Fruit fly (Drosophila melanogaster): Measurements from ENCODE around the gene CG5885.

CG5885 gene

dm6 chr2L:9947265-9947664 is 29.1 kb upstream of the CG5885 start, which contains the start of gene CG5853 (continued):
- TF ChIP-seq zf30C (GFP tag; optimal IDR thresholded peaks at IDR 0.05) = no peak
- no peak for TF ChIP-seq wek (GFP tag; optimal IDR thresholded peaks at IDR 0.05)
- TF ChIP-seq CG11398 (GFP tag; optimal IDR thresholded peaks at IDR 0.05) = no peak
- peak; percentile 70 for TF ChIP-seq lab (GFP tag; optimal IDR thresholded peaks at IDR 0.05)
- peak; percentile 12; the same call in 1 of the 2 replicates for TF ChIP-seq CG13287 (GFP tag; IDR thresholded peaks at IDR 0.05; ENCODE audit: partially characterized antibody)
- TF ChIP-seq CG31388 (GFP tag; optimal IDR thresholded peaks at IDR 0.05) = no peak
- TF ChIP-seq CG10654 (GFP tag; optimal IDR thresholded peaks at IDR 0.05) = no peak
- no peak for TF ChIP-seq CG18476 (GFP tag; optimal IDR thresholded peaks at IDR 0.05)
- no peak for TF ChIP-seq CG3838 (GFP tag; optimal IDR thresholded peaks at IDR 0.05)
- no peak for TF ChIP-seq Lpt (GFP tag; optimal IDR thresholded peaks at IDR 0.05)
- TF ChIP-seq zen (tag; optimal IDR thresholded peaks at IDR 0.05) = no peak
- TF ChIP-seq stc (GFP tag; IDR thresholded peaks at IDR 0.05) = no peak
- TF ChIP-seq Dad (GFP tag; optimal IDR thresholded peaks at IDR 0.05) = no peak
- no peak for TF ChIP-seq CG14710 (tag; optimal IDR thresholded peaks at IDR 0.05)
- no peak for TF ChIP-seq Tbp (GFP tag; optimal IDR thresholded peaks at IDR 0.05)
- TF ChIP-seq Dek (tag; optimal IDR thresholded peaks at IDR 0.05) = no peak
- TF ChIP-seq CG9609 (GFP tag; optimal IDR thresholded peaks at IDR 0.05) = no peak
- TF ChIP-seq CG34376 (GFP tag; optimal IDR thresholded peaks at IDR 0.05) = peak; percentile 63
- TF ChIP-seq CG7839 (tag; optimal IDR thresholded peaks at IDR 0.05) = no peak
- TF ChIP-seq CG14667 (GFP tag; IDR thresholded peaks at IDR 0.05) = no peak
- TF ChIP-seq ttk (GFP tag; IDR thresholded peaks at IDR 0.05) = no peak
- no peak for TF ChIP-seq hth (optimal IDR thresholded peaks at IDR 0.05)
- no peak for TF ChIP-seq CG7357 (GFP tag; IDR thresholded peaks at IDR 0.05)
- TF ChIP-seq ftz-f1 (GFP tag; optimal IDR thresholded peaks at IDR 0.05) = peak; percentile 35
- peak; percentile 66 for TF ChIP-seq Hey (tag; optimal IDR thresholded peaks at IDR 0.05)
- TF ChIP-seq chm (GFP tag; IDR thresholded peaks at IDR 0.05) = no peak
- no peak for TF ChIP-seq CG17829 (tag; optimal IDR thresholded peaks at IDR 0.05)
- TF ChIP-seq gcm2 (GFP tag; optimal IDR thresholded peaks at IDR 0.05) = no peak
- no peak for TF ChIP-seq gfzf (GFP tag; optimal IDR thresholded peaks at IDR 0.05)
- TF ChIP-seq Hr3 (GFP tag; optimal IDR thresholded peaks at IDR 0.05) = no peak
- no peak for TF ChIP-seq dmrt11E (tag; optimal IDR thresholded peaks at IDR 0.05)
- no peak for TF ChIP-seq CG7372 (GFP tag; IDR thresholded peaks at IDR 0.05)
- TF ChIP-seq CG12659 (GFP tag; optimal IDR thresholded peaks at IDR 0.05) = no peak
- no peak for TF ChIP-seq ato (GFP tag; IDR thresholded peaks at IDR 0.05; ENCODE audit: partially characterized antibody)
- no peak for TF ChIP-seq CG8290 (GFP tag; optimal IDR thresholded peaks at IDR 0.05)
- TF ChIP-seq CG8290 (tag; optimal IDR thresholded peaks at IDR 0.05) = peak in 1 of 2 experiments; percentile 73
- TF ChIP-seq Awh (GFP tag; IDR thresholded peaks at IDR 0.05) = no peak
- peak; percentile 51 for TF ChIP-seq exex (tag; optimal IDR thresholded peaks at IDR 0.05)
- peak; percentile 97 for TF ChIP-seq Deaf1 (tag; optimal IDR thresholded peaks at IDR 0.05)
- TF ChIP-seq peb (GFP tag; IDR thresholded peaks at IDR 0.05) = no peak
- peak; percentile 53; the same call in 1 of the 3 replicates for TF ChIP-seq CG6175 (GFP tag; IDR thresholded peaks at IDR 0.05)
- no peak for TF ChIP-seq unpg (GFP tag; optimal IDR thresholded peaks at IDR 0.05)
- TF ChIP-seq Dip3 (GFP tag; optimal IDR thresholded peaks at IDR 0.05) = no peak

DNA sequence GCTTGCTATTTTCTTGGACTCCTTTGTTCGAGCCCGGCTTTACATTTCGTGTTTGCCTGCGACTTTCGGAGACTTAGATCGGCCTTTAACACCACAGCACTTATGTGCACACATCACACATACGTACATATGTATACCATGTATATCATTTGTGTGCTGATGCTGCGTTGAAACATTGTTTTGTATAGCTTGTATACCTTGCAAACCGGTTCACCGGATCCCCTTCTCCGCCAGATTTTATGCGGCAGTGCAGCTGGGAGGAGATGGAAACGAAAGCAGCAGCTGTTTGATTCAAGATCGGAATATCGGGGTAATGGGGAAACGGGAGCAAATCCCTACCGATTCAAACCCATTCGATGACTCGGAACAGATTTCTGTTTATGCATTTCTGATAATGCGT is 27.9 kb upstream of the CG5885 start:
- TF ChIP-seq kni (GFP tag; optimal IDR thresholded peaks at IDR 0.05) (peak; percentile 79), CG10431 (GFP tag; optimal IDR thresholded peaks at IDR 0.05) (peak; percentile 98), CG12769 (tag; optimal IDR thresholded peaks at IDR 0.05) (peak; percentile 16), CG8281 (tag; optimal IDR thresholded peaks at IDR 0.05) (no peak), ase (GFP tag; IDR thresholded peaks at IDR 0.05) (no peak), oc (tag; optimal IDR thresholded peaks at IDR 0.05) (peak; percentile 19), crol (GFP tag; IDR thresholded peaks at IDR 0.05) (peak; percentile 45; the same call in 1 of the 2 replicates), Hr78 (GFP tag; optimal IDR thresholded peaks at IDR 0.05) (peak in 1 of 2 experiments; percentile 35), CG15696 (tag; optimal IDR thresholded peaks at IDR 0.05) (no peak), cg (GFP tag; optimal IDR thresholded peaks at IDR 0.05) (peak; percentile 19), CG10209 (GFP tag; optimal IDR thresholded peaks at IDR 0.05) (no peak)
